Fruit fly (Drosophila melanogaster) whole organism, prepupa: ENCODE measurements around the gene Nuf2.

ENCODE experiments used
- Blimp-1 ChIP-seq: fragments of 200-800 bp; sonication (Bioruptor generic); optimal IDR thresholded peaks from 3 replicates; lab custom pipeline; 2017; ENCODE audit warnings: missing biosample characterization, missing genetic modification characterization, mild to moderate bottlenecking, moderate library complexity, missing genetic modification reagents
- CG10631 ChIP-seq: fragments of 200-800 bp; sonication (Bioruptor generic); optimal IDR thresholded peaks from 2 replicates; lab custom pipeline; 2016; ENCODE audit warnings: missing biosample characterization, missing genetic modification characterization
- CG10669 ChIP-seq: fragments of 200-800 bp; sonication (Bioruptor generic); optimal IDR thresholded peaks from 3 replicates; lab custom pipeline; 2018; ENCODE audit warnings: missing biosample characterization, mild to moderate bottlenecking, missing genetic modification characterization, moderate library complexity
- CG11762 ChIP-seq: fragments of 200-800 bp; sonication (Bioruptor generic); optimal IDR thresholded peaks from 3 replicates; lab custom pipeline; 2016; ENCODE audit warnings: missing biosample characterization, missing genetic modification characterization; ENCODE audit not compliant: insufficient read depth
- CG11902 ChIP-seq: fragments of 200-800 bp; sonication (Bioruptor generic); optimal IDR thresholded peaks from 3 replicates; lab custom pipeline; 2016; ENCODE audit warnings: missing biosample characterization, missing genetic modification characterization
- CG15336 ChIP-seq: fragments of 200-800 bp; sonication (Bioruptor generic); IDR thresholded peaks from 2 replicates; pipeline ENCODE4 v1.3.6; 2022; ENCODE audit warnings: missing biosample characterization, missing genetic modification characterization
- CG1621 ChIP-seq: fragments of 200-800 bp; sonication (Bioruptor generic); optimal IDR thresholded peaks from 3 replicates; lab custom pipeline; 2018; ENCODE audit warnings: missing biosample characterization, mild to moderate bottlenecking, missing genetic modification characterization
- CG16779 ChIP-seq: fragments of 200-800 bp; sonication (Bioruptor generic); optimal IDR thresholded peaks from 3 replicates; lab custom pipeline; 2017; ENCODE audit warnings: missing biosample characterization, mild to moderate bottlenecking, missing genetic modification characterization
- CG3032 ChIP-seq: fragments of 200-800 bp; optimal IDR thresholded peaks from 2 replicates; lab custom pipeline; 2019; ENCODE audit warnings: missing biosample characterization, mild to moderate bottlenecking, missing genetic modification characterization, moderate library complexity
- CG31627 ChIP-seq: fragments of 200-800 bp; sonication (Bioruptor generic); optimal IDR thresholded peaks from 3 replicates; lab custom pipeline; 2016; ENCODE audit warnings: missing biosample characterization, missing genetic modification characterization
- CG34406 ChIP-seq: fragments of 200-800 bp; sonication (Bioruptor generic); optimal IDR thresholded peaks from 3 replicates; lab custom pipeline; 2016; ENCODE audit warnings: missing biosample characterization, missing genetic modification characterization
- CG4318 ChIP-seq: fragments of 200-800 bp; sonication (Bioruptor generic); optimal IDR thresholded peaks from 3 replicates; lab custom pipeline; 2017; ENCODE audit warnings: missing biosample characterization, mild to moderate bottlenecking, missing genetic modification characterization
- CG6163 ChIP-seq: fragments of 200-800 bp; sonication (Bioruptor generic); IDR thresholded peaks from 3 replicates; pipeline ENCODE4 v1.3.6; 2022; ENCODE audit warnings: missing biosample characterization, missing genetic modification characterization
- CG6276 ChIP-seq: fragments of 200-800 bp; sonication (Bioruptor generic); optimal IDR thresholded peaks from 2 replicates; lab custom pipeline; 2017; ENCODE audit warnings: missing biosample characterization, mild to moderate bottlenecking, missing genetic modification characterization
- CG6792 ChIP-seq: fragments of 200-800 bp; sonication (Bioruptor generic); optimal IDR thresholded peaks from 3 replicates; lab custom pipeline; 2016; ENCODE audit warnings: missing biosample characterization, missing genetic modification characterization
- CG6854 ChIP-seq: fragments of 200-800 bp; sonication (Bioruptor generic); optimal IDR thresholded peaks from 2 replicates; lab custom pipeline; 2017; ENCODE audit warnings: missing biosample characterization, mild to moderate bottlenecking, missing genetic modification characterization
- CG7368 ChIP-seq: fragments of 200-800 bp; sonication (Bioruptor generic); optimal IDR thresholded peaks from 3 replicates; lab custom pipeline; 2016; ENCODE audit warnings: missing biosample characterization, missing genetic modification characterization
- CG8319 ChIP-seq: fragments of 200-800 bp; sonication (Bioruptor generic); optimal IDR thresholded peaks from 3 replicates; lab custom pipeline; 2016; ENCODE audit warnings: missing biosample characterization, missing genetic modification characterization
- CG9139 ChIP-seq: fragments of 200-800 bp; sonication (Bioruptor generic); optimal IDR thresholded peaks from 3 replicates; lab custom pipeline; 2017; ENCODE audit warnings: missing biosample characterization, mild to moderate bottlenecking, missing genetic modification characterization
- Eip75B ChIP-seq: fragments of 200-800 bp; sonication (Bioruptor generic); optimal IDR thresholded peaks from 3 replicates; lab custom pipeline; 2016; ENCODE audit warnings: missing biosample characterization, missing genetic modification characterization
- Eip78C ChIP-seq: fragments of 200-800 bp; sonication (Bioruptor generic); peaks from one replicate; lab custom pipeline; 2016; ENCODE audit warnings: missing biosample characterization, missing genetic modification characterization
- Ets21C ChIP-seq: fragments of 200-800 bp; sonication (Bioruptor generic); optimal IDR thresholded peaks from 3 replicates; lab custom pipeline; 2016; ENCODE audit warnings: missing biosample characterization, missing genetic modification characterization
- Ets96B ChIP-seq: fragments of 200-800 bp; optimal IDR thresholded peaks from 2 replicates; lab custom pipeline; 2019; ENCODE audit warnings: missing biosample characterization, mild to moderate bottlenecking, missing genetic modification characterization, moderate library complexity
- Gug ChIP-seq: fragments of 200-800 bp; sonication (Bioruptor generic); IDR thresholded peaks from 2 replicates; pipeline ENCODE4 v1.3.6; 2022; ENCODE audit warnings: missing biosample characterization, missing genetic modification characterization
- Hr38 ChIP-seq: sonication (Bioruptor generic); optimal IDR thresholded peaks from 2 replicates; lab custom pipeline; 2016; ENCODE audit warnings: missing biosample characterization, missing genetic modification characterization
- Hr4 ChIP-seq: fragments of 200-800 bp; sonication (Bioruptor generic); optimal IDR thresholded peaks from 3 replicates; lab custom pipeline; 2016; ENCODE audit warnings: missing biosample characterization, missing genetic modification characterization
- Met ChIP-seq: fragments of 200-800 bp; sonication (Bioruptor generic); optimal IDR thresholded peaks from 3 replicates; lab custom pipeline; 2016; ENCODE audit warnings: missing biosample characterization, missing genetic modification characterization
- Smox ChIP-seq: fragments of 200-800 bp; sonication (Bioruptor generic); optimal IDR thresholded peaks from 3 replicates; lab custom pipeline; 2016; ENCODE audit warnings: missing biosample characterization, missing genetic modification characterization
- Sox102F ChIP-seq: fragments of 200-800 bp; sonication (Bioruptor generic); optimal IDR thresholded peaks from 2 replicates; lab custom pipeline; 2016; ENCODE audit warnings: missing biosample characterization, mild to moderate bottlenecking, missing genetic modification characterization
- Sox14 ChIP-seq: fragments of 200-800 bp; sonication (Bioruptor generic); optimal IDR thresholded peaks from 3 replicates; lab custom pipeline; 2016; ENCODE audit warnings: missing biosample characterization, missing genetic modification characterization
- Sox15 ChIP-seq: fragments of 200-800 bp; sonication (Bioruptor generic); optimal IDR thresholded peaks from 3 replicates; lab custom pipeline; 2016; ENCODE audit warnings: missing biosample characterization, missing genetic modification characterization
- achi ChIP-seq: fragments of 200-800 bp; sonication (Bioruptor generic); optimal IDR thresholded peaks from 3 replicates; lab custom pipeline; 2016; ENCODE audit warnings: missing biosample characterization, missing genetic modification characterization
- acj6 ChIP-seq: fragments of 200-800 bp; sonication (Bioruptor generic); optimal IDR thresholded peaks from 3 replicates; lab custom pipeline; 2016; ENCODE audit warnings: missing biosample characterization, missing genetic modification characterization
- cyc ChIP-seq: fragments of 200-800 bp; sonication (Bioruptor generic); optimal IDR thresholded peaks from 3 replicates; lab custom pipeline; 2016; ENCODE audit warnings: missing biosample characterization, missing genetic modification characterization
- dac ChIP-seq: fragments of 200-800 bp; sonication (Bioruptor generic); optimal IDR thresholded peaks from 2 replicates; lab custom pipeline; 2017; ENCODE audit warnings: missing biosample characterization, mild to moderate bottlenecking, missing genetic modification characterization
- dsx ChIP-seq: fragments of 200-800 bp; optimal IDR thresholded peaks from 3 replicates; lab custom pipeline; 2019; ENCODE audit warnings: missing biosample characterization, mild to moderate bottlenecking, missing genetic modification characterization, moderate library complexity; ENCODE audit not compliant: poor library complexity, severe bottlenecking
- eg ChIP-seq: fragments of 200-800 bp; sonication (Bioruptor generic); IDR thresholded peaks from 3 replicates; pipeline ENCODE4 v1.3.6; 2022; ENCODE audit warnings: missing biosample characterization, missing genetic modification characterization
- esn ChIP-seq: fragments of 200-800 bp; sonication (Bioruptor generic); optimal IDR thresholded peaks from 2 replicates; lab custom pipeline; 2016; ENCODE audit warnings: missing biosample characterization, mild to moderate bottlenecking, missing genetic modification characterization, moderate library complexity
- fd59A ChIP-seq: fragments of 200-800 bp; sonication (Bioruptor generic); optimal IDR thresholded peaks from 2 replicates; lab custom pipeline; 2017; ENCODE audit warnings: missing biosample characterization, mild to moderate bottlenecking, missing genetic modification characterization, missing genetic modification reagents
- lz ChIP-seq: fragments of 200-800 bp; sonication (Bioruptor generic); optimal IDR thresholded peaks from 3 replicates; lab custom pipeline; 2016; ENCODE audit warnings: missing biosample characterization, missing genetic modification characterization
- pdm3 ChIP-seq: fragments of 200-800 bp; sonication (Bioruptor generic); optimal IDR thresholded peaks from 3 replicates; lab custom pipeline; 2016; ENCODE audit warnings: missing biosample characterization, missing genetic modification characterization
- salr ChIP-seq, 2 experiments: fragments of 200-800 bp; sonication (Bioruptor generic); optimal IDR thresholded peaks; 3 replicates each; lab custom pipeline; 2016 to 2018; ENCODE audit warnings: missing biosample characterization in 2 of 2, missing genetic modification characterization in 2 of 2, mild to moderate bottlenecking in 1 of 2
- spab ChIP-seq: fragments of 200-800 bp; sonication (Bioruptor generic); optimal IDR thresholded peaks from 2 replicates; lab custom pipeline; 2017; ENCODE audit warnings: missing biosample characterization, mild to moderate bottlenecking, missing genetic modification characterization, missing genetic modification reagents
- ss ChIP-seq, 2 experiments: fragments of 200-800 bp; sonication (Bioruptor generic); optimal IDR thresholded peaks; 2 replicates in 1 of 2; 3 replicates in 1 of 2; lab custom pipeline; 2017 to 2018; ENCODE audit warnings: mild to moderate bottlenecking in 2 of 2, missing biosample characterization in 2 of 2, missing genetic modification characterization in 2 of 2, moderate library complexity in 1 of 2
- svp ChIP-seq: fragments of 200-800 bp; sonication (Bioruptor generic); peaks from one replicate; lab custom pipeline; 2016; ENCODE audit warnings: missing biosample characterization, missing genetic modification characterization
- topi ChIP-seq: fragments of 200-800 bp; sonication (Bioruptor generic); optimal IDR thresholded peaks from 3 replicates; lab custom pipeline; 2016; ENCODE audit warnings: missing biosample characterization, missing genetic modification characterization
- vri ChIP-seq: fragments of 200-800 bp; sonication (Bioruptor generic); optimal IDR thresholded peaks from 3 replicates; lab custom pipeline; 2016; ENCODE audit warnings: missing biosample characterization, mild to moderate bottlenecking, missing genetic modification characterization

Gene Nuf2

dm6 chr2L:7106289-7106961, 40.8 kb upstream of the Nuf2 start:
- TF ChIP-seq Eip78C (GFP tag; lab: Kevin White, UChicago) (no peak), svp (GFP tag; lab: Kevin White, UChicago) (peak; percentile 63)

- TF ChIP-seq Gug (no peak), eg (peak; percentile 59), vri (peak; percentile 28), Sox102F (GFP tag; lab: Kevin White, UChicago) (peak; percentile 62), CG11902 (GFP tag; lab: Kevin White, UChicago) (peak; percentile 47), Eip75B (GFP tag; lab: Kevin White, UChicago) (peak; percentile 35), CG1621 (tag; lab: Kevin White, UChicago) (peak; percentile 31), CG6276 (peak; percentile 44), esn (GFP tag; lab: Kevin White, UChicago) (peak; percentile 75), Eip78C (GFP tag; lab: Kevin White, UChicago) (peak; percentile 66), CG15336 (GFP tag; lab: Robert Waterston, UW) (peak; percentile 62), CG11762 (GFP tag; lab: Kevin White, UChicago) (peak; percentile 57), CG4318 (peak; percentile 5), pdm3 (GFP tag; lab: Kevin White, UChicago) (peak; percentile 48), Hr38 (GFP tag; lab: Kevin White, UChicago) (no peak), acj6 (GFP tag; lab: Kevin White, UChicago) (peak; percentile 64), CG9139 (GFP tag; lab: Kevin White, UChicago) (peak; percentile 17), Blimp-1 (peak; percentile 16), ss (GFP tag; optimal IDR thresholded peaks at IDR 0.05; lab: Kevin White, UChicago) (peak; percentile 55 to 69), CG34406 (GFP tag; lab: Kevin White, UChicago) (peak; percentile 64), CG7368 (GFP tag; lab: Kevin White, UChicago) (peak; percentile 56), salr (GFP tag; optimal IDR thresholded peaks at IDR 0.05; lab: Kevin White, UChicago) (peak; percentile 16 to 37), CG6792 (GFP tag; lab: Kevin White, UChicago) (peak; percentile 64), dac (GFP tag; lab: Kevin White, UChicago) (no peak), Hr4 (GFP tag; lab: Kevin White, UChicago) (peak; percentile 53), spab (GFP tag; lab: Kevin White, UChicago) (peak; percentile 72), achi (GFP tag; lab: Kevin White, UChicago) (peak; percentile 63), CG3032 (tag; lab: Kevin White, UChicago) (peak; percentile 76), CG10669 (GFP tag; lab: Kevin White, UChicago) (peak; percentile 73), cyc (GFP tag; lab: Kevin White, UChicago) (peak; percentile 63), Ets96B (tag; lab: Kevin White, UChicago) (peak; percentile 74), topi (GFP tag; lab: Kevin White, UChicago) (peak; percentile 65), Smox (GFP tag; lab: Kevin White, UChicago) (peak; percentile 54), fd59A (GFP tag; lab: Kevin White, UChicago) (peak; percentile 46), CG8319 (GFP tag; lab: Kevin White, UChicago) (peak; percentile 57), CG6854 (GFP tag; lab: Kevin White, UChicago) (peak; percentile 3), Sox14 (GFP tag; lab: Kevin White, UChicago) (no peak), lz (peak; percentile 41), CG6163 (peak; percentile 76), Met (GFP tag; lab: Kevin White, UChicago) (peak; percentile 66), Ets21C (GFP tag; lab: Kevin White, UChicago) (peak; percentile 13), dsx (GFP tag; lab: Kevin White, UChicago) (peak; percentile 67), CG16779 (tag; lab: Kevin White, UChicago) (no peak), Sox15 (GFP tag; lab: Kevin White, UChicago) (peak; percentile 22), CG31627 (peak; percentile 47), CG10631 (GFP tag; lab: Kevin White, UChicago) (peak; percentile 72), svp (GFP tag; lab: Kevin White, UChicago) (peak; percentile 87)
Measured at dm6 chr2L:7104195-7104971, 38.7 kb upstream of the Nuf2 start.
